Worm (Caenorhabditis elegans): Measurements from ENCODE around the gene T04B8.1.
"Not testable (repeated sequence)": the region's sequence is repeated elsewhere in the genome, so short reads cannot be mapped to it uniquely, and the experiment has no call there.

T04B8.1 gene

DNA sequence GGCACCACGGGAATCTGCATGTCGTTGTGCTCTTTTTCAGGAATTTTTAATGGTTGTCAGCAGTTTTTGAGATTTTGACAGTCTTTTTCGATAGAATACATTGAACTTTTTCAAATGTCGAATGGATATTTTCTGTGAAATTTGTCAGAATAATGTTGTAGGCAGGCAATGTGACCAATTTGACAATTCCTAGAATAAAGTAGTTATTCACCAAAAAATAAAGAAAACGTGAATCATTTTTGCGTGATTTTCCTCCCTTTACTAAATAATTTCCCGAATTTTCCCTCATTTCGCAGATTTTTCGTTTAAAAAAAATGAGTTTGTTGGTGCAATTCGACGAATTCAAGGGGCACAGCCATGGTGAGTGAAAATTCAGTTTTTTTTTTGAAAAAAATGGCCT is 25.3 kb upstream of the T04B8.1 start, which contains the start of gene W04H10.1:
Gene W04H10.1 (plus strand): TSS at position 301 of the 400 bp plus-strand sequence.
- no peak for TF ChIP-seq F57C9.4 (tag; optimal IDR thresholded peaks at IDR 0.05)
- no peak for TF ChIP-seq sptf-2 (GFP tag; optimal IDR thresholded peaks at IDR 0.05)
- TF ChIP-seq nfyb-1 (GFP tag; IDR thresholded peaks at IDR 0.05): no peak
- TF ChIP-seq nhr-27 (tag; optimal IDR thresholded peaks at IDR 0.05): no peak

DNA sequence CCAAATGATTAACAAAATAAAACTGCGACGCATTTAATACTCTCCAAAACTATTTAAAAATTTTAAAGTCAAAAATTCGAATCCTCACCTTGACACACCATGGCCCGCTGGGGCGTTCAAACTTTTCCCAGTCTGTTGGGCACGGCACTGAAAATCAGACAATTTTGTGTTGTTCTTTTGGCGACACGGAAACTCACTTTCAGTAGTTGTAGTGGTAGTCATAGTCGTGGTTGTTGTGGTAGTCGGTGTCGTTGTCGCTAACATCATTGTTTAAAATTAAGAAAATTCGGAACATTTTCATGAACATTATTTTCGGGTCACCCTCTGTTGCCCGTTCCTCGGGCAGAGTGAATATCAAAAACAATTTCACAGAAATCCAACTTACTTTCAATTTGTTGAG is 21.7 kb upstream of the T04B8.1 start, which contains the start of gene clec-118:
Gene clec-118 (minus strand): TSS at position 101 of the 400 bp plus-strand sequence.
- TF ChIP-seq nhr-179 (tag; optimal IDR thresholded peaks at IDR 0.05); repo-1 (tag; optimal IDR thresholded peaks at IDR 0.05); unc-130 (GFP tag; optimal IDR thresholded peaks at IDR 0.05): not testable (repeated sequence)

DNA sequence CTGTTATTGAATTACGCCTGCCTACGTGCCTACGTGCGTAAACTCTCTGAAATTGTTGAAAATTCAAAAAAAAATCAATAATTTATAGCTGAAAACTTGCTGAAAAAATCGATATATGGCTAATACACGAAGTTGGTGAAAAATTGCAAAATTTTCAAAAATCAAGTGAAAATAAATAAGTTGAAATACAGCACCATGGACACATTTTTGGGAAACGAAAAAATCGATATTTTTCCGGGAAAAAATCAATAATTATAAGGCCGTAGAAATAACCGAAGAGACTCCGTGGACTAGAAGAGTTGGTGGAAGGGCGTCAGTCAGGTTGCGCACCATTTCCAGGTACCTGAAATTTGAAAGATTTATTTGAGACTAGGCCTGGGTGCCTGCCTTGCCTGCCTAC is 19.4 kb upstream of the T04B8.1 start:
- TF ChIP-seq egl-18 (GFP tag; IDR thresholded peaks at IDR 0.05) (no peak), snpc-1.1 (tag; optimal IDR thresholded peaks at IDR 0.05; ENCODE audit: insufficient read depth) (no peak), pbrm-1 (GFP tag; IDR thresholded peaks at IDR 0.05) (no peak), mxl-1 (tag; optimal IDR thresholded peaks at IDR 0.05) (no peak), F23B12.7 (tag; optimal IDR thresholded peaks at IDR 0.05; ENCODE audit: insufficient read depth) (no peak), snpc-3.4 (tag; optimal IDR thresholded peaks at IDR 0.05) (no peak), unc-130 (GFP tag; optimal IDR thresholded peaks at IDR 0.05) (no peak), D2030.7 (GFP tag; IDR thresholded peaks at IDR 0.05) (no peak), ekl-4 (GFP tag; IDR thresholded peaks at IDR 0.05) (no peak), ztf-3 (GFP tag; optimal IDR thresholded peaks at IDR 0.05) (no peak), hlh-26 (GFP tag; conservative IDR thresholded peaks at IDR 0.05) (no peak), lin-54 (GFP tag; optimal IDR thresholded peaks at IDR 0.05) (no peak), ceh-79 (tag; optimal IDR thresholded peaks at IDR 0.05) (no peak), ceh-91 (GFP tag; IDR thresholded peaks at IDR 0.05) (no peak), egl-44 (GFP tag; IDR thresholded peaks at IDR 0.05) (no peak), athp-1 (tag; optimal IDR thresholded peaks at IDR 0.05) (no peak)

DNA sequence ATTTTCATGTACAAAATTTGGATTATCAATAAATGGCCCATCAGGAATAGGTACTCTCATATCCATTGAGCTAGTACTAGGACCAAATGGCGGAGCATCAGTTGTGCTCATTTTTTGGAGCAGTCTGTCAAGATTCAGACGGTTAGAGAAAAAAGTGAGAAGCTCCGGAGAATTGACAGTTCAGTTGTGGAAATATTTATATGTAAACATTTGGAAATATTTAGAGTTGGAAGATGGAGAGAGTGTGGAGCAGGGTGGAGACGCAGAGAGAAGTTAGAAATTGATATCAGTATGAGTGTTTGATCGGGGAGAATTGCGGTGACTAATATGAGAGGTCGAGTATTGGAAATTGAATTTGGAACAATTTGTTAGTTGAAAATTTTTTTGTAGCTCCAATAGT is 12.9 kb upstream of the T04B8.1 start:
- TF ChIP-seq tlf-1 (GFP tag; optimal IDR thresholded peaks at IDR 0.05): no peak
- TF ChIP-seq pha-4 (tag; optimal IDR thresholded peaks at IDR 0.05): peak; percentile 68
- peak; percentile 49 to 74 for TF ChIP-seq let-607 (tag; optimal IDR thresholded peaks at IDR 0.05)
- no peak for TF ChIP-seq T26A5.8 (tag; optimal IDR thresholded peaks at IDR 0.05)
- peak; percentile 24 for TF ChIP-seq unc-62 (GFP tag; optimal IDR thresholded peaks at IDR 0.05)
- peak; percentile 73; the same call in 1 of the 2 replicates for TF ChIP-seq hmg-1.2 (GFP tag; IDR thresholded peaks at IDR 0.05)
- no peak for TF ChIP-seq efl-1 (GFP tag; optimal IDR thresholded peaks at IDR 0.05)
- peak; percentile 71 for TF ChIP-seq nhr-80 (tag; optimal IDR thresholded peaks at IDR 0.05)

DNA sequence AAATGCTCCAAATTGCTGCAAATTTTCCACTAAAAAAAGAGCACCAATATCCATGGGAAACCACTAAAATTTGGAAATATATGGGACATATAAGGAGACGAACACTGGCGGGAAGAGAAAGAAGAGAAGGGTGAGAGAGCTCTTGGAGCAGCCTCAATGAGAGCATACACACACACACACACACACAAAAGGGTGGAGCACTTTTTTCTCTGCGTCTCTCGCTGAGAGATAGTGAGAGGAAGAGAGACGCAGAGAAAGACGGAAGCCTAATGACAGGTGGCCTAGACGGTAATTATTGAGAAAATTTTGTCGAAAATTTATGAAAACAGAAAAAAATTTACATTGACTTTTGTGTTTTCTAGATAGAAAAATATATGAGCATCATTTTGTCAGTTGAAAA is 11.6 kb upstream of the T04B8.1 start:
- no peak for TF ChIP-seq lin-35 (GFP tag; optimal IDR thresholded peaks at IDR 0.05)
- TF ChIP-seq bed-2 (GFP tag; IDR thresholded peaks at IDR 0.05): no peak
- TF ChIP-seq hsf-1 (GFP tag; IDR thresholded peaks at IDR 0.05): no peak
- no peak for TF ChIP-seq egl-44 (GFP tag; IDR thresholded peaks at IDR 0.05)
- no peak for TF ChIP-seq ztf-6 (GFP tag; IDR thresholded peaks at IDR 0.05)
- TF ChIP-seq madf-3 (GFP tag; IDR thresholded peaks at IDR 0.05): no peak
- TF ChIP-seq nhr-80 (tag; optimal IDR thresholded peaks at IDR 0.05): peak; percentile 35
- peak; percentile 93 for TF ChIP-seq hmg-1.2 (GFP tag; IDR thresholded peaks at IDR 0.05)

All from whole organism, young adult.